Fruit fly (Drosophila melanogaster) whole organism, prepupa: Measurements from ENCODE around the gene CG13398.

Source experiments
- CG1621 ChIP-seq: fragments of 200-800 bp; sonication (Bioruptor generic); optimal IDR thresholded peaks from 3 replicates; lab custom pipeline; 2018; ENCODE audit warnings: missing biosample characterization, mild to moderate bottlenecking, missing genetic modification characterization
- Lpt ChIP-seq: fragments of 200-800 bp; sonication (Bioruptor generic); optimal IDR thresholded peaks from 3 replicates; lab custom pipeline; 2016; ENCODE audit warnings: missing biosample characterization, missing genetic modification characterization
- net ChIP-seq: fragments of 200-800 bp; sonication (Bioruptor generic); optimal IDR thresholded peaks from 3 replicates; lab custom pipeline; 2016; ENCODE audit warnings: missing biosample characterization, missing genetic modification characterization

DNA sequence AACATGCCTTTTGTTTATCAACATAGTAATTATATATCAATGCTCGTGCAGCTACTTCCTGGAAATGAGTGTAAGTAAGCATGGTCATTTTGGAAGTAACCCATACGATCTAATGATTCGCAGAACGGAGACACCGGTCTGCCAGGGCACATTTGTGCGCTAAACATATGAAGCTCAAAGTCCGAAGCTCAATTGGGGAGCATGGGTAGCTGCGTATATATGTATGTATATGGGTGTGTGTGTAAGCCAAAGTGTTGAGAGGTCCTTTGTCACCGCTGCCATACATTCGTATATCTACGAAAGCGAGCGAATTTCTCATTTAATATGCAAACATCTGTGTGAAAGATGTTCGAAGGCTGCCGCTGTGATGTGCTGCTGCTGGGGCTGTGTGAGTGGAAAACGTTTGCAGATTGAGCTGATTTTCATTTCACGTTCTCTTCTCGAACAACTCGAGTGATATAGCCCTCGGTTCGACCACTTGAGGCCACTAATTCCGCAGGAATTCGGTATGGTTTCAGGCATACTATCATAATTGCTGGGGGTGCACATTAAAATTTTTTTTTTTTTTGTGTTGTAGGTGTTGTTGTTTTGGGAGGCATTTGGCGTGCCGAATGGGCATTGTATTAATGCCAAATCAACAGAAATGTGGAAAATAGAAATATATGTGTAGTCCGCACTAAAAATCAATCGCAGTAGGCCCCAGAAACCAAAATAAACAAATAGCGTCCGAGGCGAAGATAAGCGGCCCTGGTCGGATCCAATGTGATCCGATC is 3.2 kb upstream of the CG13398 start:
- TF ChIP-seq CG1621 (tag; lab: Kevin White, UChicago) (no peak), Lpt (GFP tag; lab: Kevin White, UChicago) (no peak), net (no peak)
